Worm (Caenorhabditis elegans) whole organism, L1 larva: ENCODE data around the gene Y41E3.1.
A peak's percentile ranks its signal among the peaks of the same experiment; 100 is the strongest.

Experiments
- C34B4.2 ChIP-seq: sonication (generic microtip); optimal IDR thresholded peaks from 2 replicates; lab custom pipeline; 2017; ENCODE audit warnings: mild to moderate bottlenecking, missing genetic modification characterization, missing compliant biosample characterization
- F16B12.6 ChIP-seq: fragments of 150-350 bp; optimal IDR thresholded peaks from 2 replicates; lab custom pipeline; 2014; ENCODE audit warnings: missing biosample characterization, missing genetic modification characterization
- alr-1 ChIP-seq: fragments of 200-800 bp; sonication (Bioruptor generic); optimal IDR thresholded peaks from 2 replicates; lab custom pipeline; 2018; ENCODE audit warnings: borderline replicate concordance, mild to moderate bottlenecking, missing genetic modification characterization, missing compliant biosample characterization
- ama-1 ChIP-seq: fragments of 150-350 bp; optimal IDR thresholded peaks from 2 replicates; lab custom pipeline; 2014
- blmp-1 ChIP-seq: fragments of 150-350 bp; optimal IDR thresholded peaks from 2 replicates; lab custom pipeline; 2014; ENCODE audit warnings: missing biosample characterization, missing genetic modification characterization
- ceh-88 ChIP-seq: fragments of 200-800 bp; sonication (Bioruptor generic); IDR thresholded peaks from 2 replicates; pipeline ENCODE4 v1.3.6; 2022; ENCODE audit warnings: missing genetic modification characterization, missing compliant biosample characterization
- ceh-90 ChIP-seq: sonication (generic microtip); optimal IDR thresholded peaks from 2 replicates; lab custom pipeline; 2016; ENCODE audit warnings: missing genetic modification characterization, missing compliant biosample characterization
- ces-1 ChIP-seq: fragments of 150-350 bp; optimal IDR thresholded peaks from 2 replicates; lab custom pipeline; 2014; ENCODE audit warnings: missing biosample characterization, missing genetic modification reagents, missing genetic modification characterization
- dpl-1 ChIP-seq, 3 experiments: fragments of 150-350 bp in 2 of 3; sonication (generic microtip) in 1 of 3; optimal IDR thresholded peaks; 2 replicates each; lab custom pipeline; 2014 to 2017; ENCODE audit warnings: missing biosample characterization in 3 of 3, missing genetic modification characterization in 3 of 3, missing genetic modification reagents in 3 of 3
- dsc-1 ChIP-seq: sonication (generic microtip); optimal IDR thresholded peaks from 2 replicates; lab custom pipeline; 2016; ENCODE audit warnings: mild to moderate bottlenecking, missing genetic modification characterization, missing compliant biosample characterization
- efl-1 ChIP-seq, 4 experiments: fragments of 150-350 bp; optimal IDR thresholded peaks in 3 of 4; peaks in 1 of 4; 1 replicate in 1 of 4; 2 replicates in 3 of 4; lab custom pipeline; 2014; ENCODE audit warnings: missing biosample characterization in 2 of 4, missing genetic modification characterization in 2 of 4, missing genetic modification reagents in 2 of 4
- egl-27 ChIP-seq, 2 experiments: fragments of 150-350 bp in 1 of 2; sonication (generic microtip); optimal IDR thresholded peaks; 3 replicates each; lab custom pipeline; 2017 to 2018; ENCODE audit warnings: missing biosample characterization in 2 of 2, missing genetic modification characterization in 2 of 2, missing genetic modification reagents in 2 of 2
- elt-2 ChIP-seq: sonication (generic microtip); optimal IDR thresholded peaks from 2 replicates; lab custom pipeline; 2016; ENCODE audit warnings: missing genetic modification characterization, mild to moderate bottlenecking, inconsistent platforms, missing compliant biosample characterization, missing genetic modification reagents
- elt-3 ChIP-seq, 6 experiments: fragments of 150-350 bp in 1 of 6; sonication (generic microtip); optimal IDR thresholded peaks; 2 replicates each; lab custom pipeline; 2017 to 2018; ENCODE audit warnings: missing biosample characterization in 6 of 6, missing genetic modification characterization in 6 of 6, inconsistent platforms in 1 of 6
- fkh-10 ChIP-seq: sonication (generic microtip); optimal IDR thresholded peaks from 2 replicates; lab custom pipeline; 2017; ENCODE audit warnings: missing biosample characterization, missing genetic modification reagents, missing genetic modification characterization
- irx-1 ChIP-seq: sonication (generic microtip); optimal IDR thresholded peaks from 2 replicates; lab custom pipeline; 2016; ENCODE audit warnings: missing genetic modification characterization, missing compliant biosample characterization
- lin-35 ChIP-seq, 2 experiments: fragments of 150-350 bp; optimal IDR thresholded peaks; 2 replicates each; lab custom pipeline; 2014; ENCODE audit warnings: missing biosample characterization in 2 of 2, missing genetic modification characterization in 2 of 2, missing genetic modification reagents in 2 of 2
- lin-39 ChIP-seq: fragments of 150-350 bp; optimal IDR thresholded peaks from 2 replicates; lab custom pipeline; 2014; ENCODE audit warnings: missing biosample characterization, missing genetic modification reagents, missing genetic modification characterization
- lsy-2 ChIP-seq, 2 experiments: fragments of 150-350 bp; optimal IDR thresholded peaks; 2 replicates each; lab custom pipeline; 2014; ENCODE audit warnings: missing biosample characterization in 2 of 2, missing genetic modification characterization in 2 of 2
- mab-9 ChIP-seq: fragments of 200-800 bp; sonication (Bioruptor generic); IDR thresholded peaks from 2 replicates; pipeline ENCODE4 v1.3.6; 2022; ENCODE audit warnings: missing genetic modification reagents, missing genetic modification characterization, missing compliant biosample characterization
- mef-2 ChIP-seq: fragments of 150-350 bp; optimal IDR thresholded peaks from 2 replicates; lab custom pipeline; 2014; ENCODE audit warnings: missing biosample characterization, missing genetic modification characterization
- nhr-11 ChIP-seq: fragments of 150-350 bp; optimal IDR thresholded peaks from 2 replicates; lab custom pipeline; 2014; ENCODE audit warnings: missing biosample characterization, missing genetic modification characterization
- nhr-12 ChIP-seq: sonication (generic microtip); optimal IDR thresholded peaks from 2 replicates; lab custom pipeline; 2017; ENCODE audit warnings: missing biosample characterization, missing genetic modification characterization
- nhr-19 ChIP-seq: fragments of 200-800 bp; sonication (Bioruptor generic); conservative IDR thresholded peaks from 2 replicates; pipeline ENCODE4 v1.3.6; 2022; ENCODE audit warnings: missing genetic modification characterization, missing compliant biosample characterization
- nhr-20 ChIP-seq: sonication (generic microtip); optimal IDR thresholded peaks from 2 replicates; lab custom pipeline; 2016; ENCODE audit warnings: mild to moderate bottlenecking, missing genetic modification characterization, missing compliant biosample characterization
- nhr-237 ChIP-seq: fragments of 150-350 bp; optimal IDR thresholded peaks from 2 replicates; lab custom pipeline; 2014; ENCODE audit warnings: missing biosample characterization, missing genetic modification characterization
- nhr-28 ChIP-seq: fragments of 150-350 bp; optimal IDR thresholded peaks from 2 replicates; lab custom pipeline; 2014; ENCODE audit warnings: missing biosample characterization, missing genetic modification characterization
- nhr-47 ChIP-seq: sonication (generic microtip); optimal IDR thresholded peaks from 2 replicates; lab custom pipeline; 2016; ENCODE audit warnings: mild to moderate bottlenecking, missing genetic modification characterization, moderate library complexity, missing compliant biosample characterization
- nhr-71 ChIP-seq: sonication (generic microtip); optimal IDR thresholded peaks from 2 replicates; lab custom pipeline; 2016; ENCODE audit warnings: mild to moderate bottlenecking, missing genetic modification characterization, moderate library complexity, missing compliant biosample characterization
- nhr-84 ChIP-seq: sonication (generic microtip); optimal IDR thresholded peaks from 2 replicates; lab custom pipeline; 2017; ENCODE audit warnings: missing biosample characterization, missing genetic modification characterization
- nhr-90 ChIP-seq: sonication (generic microtip); optimal IDR thresholded peaks from 2 replicates; lab custom pipeline; 2016; ENCODE audit warnings: mild to moderate bottlenecking, missing genetic modification characterization, missing compliant biosample characterization; ENCODE audit not compliant: poor library complexity
- pag-3 ChIP-seq: sonication (generic microtip); optimal IDR thresholded peaks from 2 replicates; lab custom pipeline; 2017; ENCODE audit warnings: missing genetic modification characterization, mild to moderate bottlenecking, missing compliant biosample characterization, antibody characterized with exemption, borderline replicate concordance; ENCODE audit not compliant: insufficient read depth
- pqm-1 ChIP-seq: sonication (generic microtip); optimal IDR thresholded peaks from 3 replicates; lab custom pipeline; 2017; ENCODE audit warnings: missing biosample characterization, missing genetic modification characterization
- rnt-1 ChIP-seq: sonication (generic microtip); optimal IDR thresholded peaks from 2 replicates; lab custom pipeline; 2016; ENCODE audit warnings: mild to moderate bottlenecking, missing genetic modification characterization, moderate library complexity, missing compliant biosample characterization
- skn-1 ChIP-seq: fragments of 150-350 bp; optimal IDR thresholded peaks from 2 replicates; lab custom pipeline; 2014; ENCODE audit warnings: missing biosample characterization, missing genetic modification characterization
- snu-23 ChIP-seq: sonication (generic microtip); optimal IDR thresholded peaks from 2 replicates; lab custom pipeline; 2016; ENCODE audit warnings: missing genetic modification characterization, missing compliant biosample characterization
- sptf-1 ChIP-seq: fragments of 150-350 bp; optimal IDR thresholded peaks from 2 replicates; lab custom pipeline; 2014; ENCODE audit warnings: missing biosample characterization, missing genetic modification characterization
- sup-37 ChIP-seq: fragments of 200-800 bp; sonication (Bioruptor generic); optimal IDR thresholded peaks from 2 replicates; lab custom pipeline; 2018; ENCODE audit warnings: mild to moderate bottlenecking, missing genetic modification characterization, missing compliant biosample characterization
- tlp-1 ChIP-seq: fragments of 150-350 bp; optimal IDR thresholded peaks from 2 replicates; lab custom pipeline; 2014; ENCODE audit warnings: missing biosample characterization, missing genetic modification characterization
- unc-62 ChIP-seq: fragments of 150-350 bp; optimal IDR thresholded peaks from 2 replicates; lab custom pipeline; 2014; ENCODE audit warnings: missing biosample characterization, missing genetic modification reagents, missing genetic modification characterization
- unc-86 ChIP-seq: sonication (generic microtip); optimal IDR thresholded peaks from 2 replicates; lab custom pipeline; 2016; ENCODE audit warnings: missing genetic modification characterization, missing compliant biosample characterization
- unc-98 ChIP-seq: fragments of 200-800 bp; sonication (Bioruptor generic); IDR thresholded peaks from 2 replicates; pipeline ENCODE4 v1.3.6; 2022; ENCODE audit warnings: missing genetic modification characterization, missing compliant biosample characterization
- xbp-1 ChIP-seq: sonication (generic microtip); optimal IDR thresholded peaks from 2 replicates; lab custom pipeline; 2016; ENCODE audit warnings: missing genetic modification characterization, missing compliant biosample characterization
- zag-1 ChIP-seq: fragments of 150-350 bp; optimal IDR thresholded peaks from 2 replicates; lab custom pipeline; 2014; ENCODE audit warnings: missing biosample characterization, missing genetic modification characterization
- ztf-11 ChIP-seq, 2 experiments: sonication (generic microtip); optimal IDR thresholded peaks; 2 replicates each; lab custom pipeline; 2016 to 2017; ENCODE audit warnings: missing genetic modification characterization in 2 of 2, missing biosample characterization in 1 of 2, missing compliant biosample characterization in 1 of 2
- ztf-4 ChIP-seq: fragments of 150-350 bp; optimal IDR thresholded peaks from 2 replicates; lab custom pipeline; 2014; ENCODE audit warnings: missing biosample characterization, missing genetic modification characterization

Y41E3.1 gene

DNA sequence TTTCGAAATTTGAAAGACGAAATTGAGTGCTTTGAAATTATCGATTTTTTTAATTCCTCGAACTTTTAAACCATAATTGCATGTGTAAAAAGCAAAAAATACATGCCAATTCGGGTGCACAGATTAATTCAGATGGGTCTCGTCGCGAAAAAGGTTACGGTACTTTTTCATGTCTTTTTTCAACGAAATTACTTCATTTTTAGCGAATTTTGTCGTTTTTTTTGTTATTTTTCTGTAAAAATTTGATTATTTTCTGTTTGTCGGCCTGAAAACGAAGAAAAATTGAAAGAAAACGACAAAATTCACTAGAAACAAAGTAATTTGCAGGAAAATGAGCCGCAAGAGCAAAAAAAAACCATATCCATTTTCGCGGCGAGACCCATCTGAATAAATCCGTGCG lies 3.8 kb downstream of the Y41E3.1 start:
- TF ChIP-seq tlp-1 (no peak), snu-23 (GFP tag; lab: Kevin White, UChicago) (no peak), nhr-20 (tag; lab: Kevin White, UChicago) (no peak), lin-35 (GFP tag; optimal IDR thresholded peaks at IDR 0.05; lab: Kevin White, UChicago) (no peak), efl-1 (optimal IDR thresholded peaks at IDR 0.05; lab: Kevin White, UChicago) (peak in 1 of 2 experiments; percentile 40), efl-1 (GFP tag; optimal IDR thresholded peaks at IDR 0.05 in 1 of 2; lab: Kevin White, UChicago) (peak in 1 of 2 experiments; percentile 5), unc-98 (GFP tag; lab: Robert Waterston, UW) (no peak), unc-86 (tag; lab: Kevin White, UChicago) (no peak), elt-2 (tag; lab: Kevin White, UChicago) (no peak), lsy-2 (tag; optimal IDR thresholded peaks at IDR 0.05; lab: Kevin White, UChicago) (peak in 1 of 2 experiments; percentile 43), dpl-1 (GFP tag; optimal IDR thresholded peaks at IDR 0.05; lab: Kevin White, UChicago) (peak in 2 of 3 experiments; percentile 17 to 26), nhr-84 (no peak), fkh-10 (GFP tag; lab: Kevin White, UChicago) (no peak), sup-37 (GFP tag; lab: Kevin White, UChicago) (no peak), rnt-1 (no peak), xbp-1 (tag; lab: Kevin White, UChicago) (no peak)

- TF ChIP-seq ces-1 (no peak), elt-3 (tag; optimal IDR thresholded peaks at IDR 0.05; lab: Kevin White, UChicago) (no peak), C34B4.2 (tag; lab: Kevin White, UChicago) (no peak), rnt-1 (no peak), nhr-12 (tag; lab: Kevin White, UChicago) (no peak), nhr-28 (tag; lab: Kevin White, UChicago) (no peak), ama-1 (no peak), irx-1 (no peak), nhr-71 (tag; lab: Kevin White, UChicago) (no peak), ztf-11 (tag; optimal IDR thresholded peaks at IDR 0.05; lab: Kevin White, UChicago) (no peak), nhr-11 (tag; lab: Kevin White, UChicago) (no peak), F16B12.6 (tag; lab: Kevin White, UChicago) (no peak), skn-1 (tag; lab: Kevin White, UChicago) (no peak)
Measured at ce11 chrIV:14953802-14954201, 4.9 kb downstream of the Y41E3.1 start.

DNA sequence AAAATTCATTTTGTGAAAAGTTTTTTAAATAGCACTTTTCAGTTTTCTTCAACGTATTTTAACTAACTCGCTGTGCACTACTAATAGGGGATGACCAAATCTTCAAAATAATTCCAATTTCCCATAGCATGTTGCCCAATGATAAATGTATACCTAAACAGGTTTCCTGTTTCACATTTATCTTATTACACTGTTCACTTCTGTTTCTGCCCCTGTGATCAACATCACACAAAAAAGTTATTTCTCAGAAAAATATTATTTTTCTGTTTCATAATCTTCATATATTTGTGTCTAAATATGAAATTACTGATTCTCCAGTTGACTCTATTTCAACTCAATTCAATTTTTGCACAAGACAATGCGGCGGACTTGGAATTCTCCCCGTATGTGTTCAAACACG lies 8.2 kb downstream of the Y41E3.1 start, which contains the start of gene Y41E3.22:
Gene Y41E3.22, plus strand, starts transcription at position 243 of the 400 bp plus-strand sequence.
- TF ChIP-seq dsc-1 (no peak), ceh-88 (GFP tag; lab: Robert Waterston, UW) (no peak), zag-1 (tag; lab: Kevin White, UChicago) (no peak), ama-1 (no peak), blmp-1 (tag; lab: Kevin White, UChicago) (no peak), lin-39 (tag; lab: Kevin White, UChicago) (no peak)

DNA sequence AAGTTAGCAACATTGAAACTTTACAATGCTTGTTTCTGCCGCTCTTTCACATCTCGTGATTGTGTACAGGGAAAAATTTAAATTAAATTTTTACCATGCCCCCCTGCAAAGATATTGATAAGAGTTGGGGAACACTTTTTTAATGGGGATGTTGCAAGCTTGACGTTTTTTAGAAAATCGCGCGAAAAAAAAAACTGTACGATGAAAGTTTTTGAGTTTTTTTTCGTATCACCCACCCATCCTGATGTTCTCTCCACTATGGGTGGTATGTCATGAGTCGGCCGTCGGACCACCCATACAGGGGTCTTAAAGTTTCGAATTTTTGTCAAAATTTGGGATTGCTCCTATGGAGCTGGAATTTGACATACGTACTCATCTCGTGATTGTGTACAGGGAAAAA lies 9.6 kb downstream of the Y41E3.1 start:
- no peak for TF ChIP-seq fkh-10 (GFP tag; lab: Kevin White, UChicago)
- no peak for TF ChIP-seq efl-1 (optimal IDR thresholded peaks at IDR 0.05; lab: Kevin White, UChicago)
- peak in 1 of 2 experiments; percentile 47 for TF ChIP-seq efl-1 (GFP tag; optimal IDR thresholded peaks at IDR 0.05 in 1 of 2; lab: Kevin White, UChicago)
- no peak for TF ChIP-seq C34B4.2 (tag; lab: Kevin White, UChicago)
- TF ChIP-seq mef-2, result no peak

- no peak for TF ChIP-seq nhr-90 (tag; lab: Kevin White, UChicago)
- no peak for TF ChIP-seq pqm-1 (tag; lab: Kevin White, UChicago)
- no peak for TF ChIP-seq xbp-1 (tag; lab: Kevin White, UChicago)
- TF ChIP-seq ztf-4 (tag; lab: Kevin White, UChicago), result no peak
- TF ChIP-seq nhr-19 (GFP tag; lab: Robert Waterston, UW), result no peak
- TF ChIP-seq mab-9 (GFP tag; lab: Robert Waterston, UW), result no peak
- no peak for TF ChIP-seq sptf-1
- no peak for TF ChIP-seq unc-62
- TF ChIP-seq ceh-88 (GFP tag; lab: Robert Waterston, UW), result no peak
- TF ChIP-seq alr-1 (tag; lab: Kevin White, UChicago), result no peak
- TF ChIP-seq egl-27 (tag; optimal IDR thresholded peaks at IDR 0.05; lab: Kevin White, UChicago), result no peak
- no peak for TF ChIP-seq nhr-237 (tag; lab: Kevin White, UChicago)
- no peak for TF ChIP-seq nhr-47 (tag; lab: Kevin White, UChicago)
- TF ChIP-seq pag-3 (tag; lab: Kevin White, UChicago), result no peak
- TF ChIP-seq ceh-90 (tag; lab: Kevin White, UChicago), result no peak
- no peak for TF ChIP-seq lsy-2 (tag; optimal IDR thresholded peaks at IDR 0.05; lab: Kevin White, UChicago)
Measured at ce11 chrIV:14944234-14944633, 14.4 kb downstream of the Y41E3.1 start, which contains the start of gene Y57G11C.48. TSS of gene Y57G11C.48 (minus strand) at chrIV:14944334.
